Worm (Caenorhabditis elegans) whole organism, L2 larva: ENCODE results near the gene M176.10.

Experiments
- ceh-82 ChIP-seq: fragments of 150-350 bp; optimal IDR thresholded peaks from 2 replicates; lab custom pipeline; 2014; ENCODE audit warnings: missing biosample characterization, missing genetic modification characterization
- ztf-1 ChIP-seq: fragments of 200-800 bp; sonication (Bioruptor generic); conservative IDR thresholded peaks from 2 replicates; pipeline ENCODE4 v1.3.6; 2022; ENCODE audit warnings: missing genetic modification characterization, missing compliant biosample characterization

DNA sequence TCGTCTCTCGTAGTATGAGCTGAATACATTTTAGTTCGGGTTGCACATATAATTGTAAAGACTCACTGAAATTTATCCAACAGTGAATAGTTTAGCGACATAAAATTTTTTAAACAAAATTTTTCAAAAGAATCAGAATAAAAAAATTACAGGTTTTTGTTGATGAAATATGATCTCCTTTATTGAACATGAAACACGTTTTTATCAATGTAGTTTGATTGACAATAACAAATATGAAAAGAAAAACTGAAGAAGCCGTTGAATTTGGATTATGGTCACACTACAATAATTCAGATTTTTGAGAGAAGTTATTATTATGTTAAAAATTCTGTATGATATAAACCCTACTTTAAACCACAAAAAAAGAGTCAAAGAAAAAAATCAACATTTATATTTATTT, 14.1 kb upstream of the M176.10 start, which contains the start of gene chil-17:
- TF ChIP-seq ztf-1 (GFP tag; lab: Robert Waterston, UW) (no peak), ceh-82 (no peak)
